Fruit fly (Drosophila melanogaster) whole organism, embryonic: ENCODE data around the gene EMC5.

Source experiments
- Asciz ChIP-seq: fragments of 200-800 bp; sonication (Bioruptor generic); optimal IDR thresholded peaks from 2 replicates; lab custom pipeline; 2017; ENCODE audit warnings: missing biosample characterization, mild to moderate bottlenecking, missing genetic modification characterization, missing genetic modification reagents
- CG11456 ChIP-seq: fragments of 200-800 bp; sonication (Bioruptor generic); IDR thresholded peaks from 3 replicates; pipeline ENCODE4 v1.3.6; 2022; ENCODE audit warnings: missing biosample characterization, missing genetic modification characterization
- CG15601 ChIP-seq: fragments of 200-800 bp; sonication (Bioruptor generic); optimal IDR thresholded peaks from 3 replicates; lab custom pipeline; 2019; ENCODE audit warnings: missing biosample characterization, mild to moderate bottlenecking, missing genetic modification characterization, moderate library complexity
- CG1647 ChIP-seq: fragments of 200-800 bp; sonication (Bioruptor generic); optimal IDR thresholded peaks from 3 replicates; lab custom pipeline; 2016; ENCODE audit warnings: missing biosample characterization, missing genetic modification characterization
- CG17328 ChIP-seq: fragments of 200-800 bp; sonication (Bioruptor generic); IDR thresholded peaks from 2 replicates; pipeline ENCODE4 v1.3.6; 2022; ENCODE audit warnings: missing biosample characterization, missing genetic modification characterization
- CG18476 ChIP-seq: fragments of 200-800 bp; sonication (Bioruptor generic); optimal IDR thresholded peaks from 2 replicates; lab custom pipeline; 2016; ENCODE audit warnings: missing biosample characterization, mild to moderate bottlenecking, missing genetic modification characterization
- CG18599 ChIP-seq: fragments of 200-800 bp; sonication (Bioruptor generic); optimal IDR thresholded peaks from 3 replicates; lab custom pipeline; 2017; ENCODE audit warnings: missing biosample characterization, missing genetic modification characterization, mild to moderate bottlenecking, moderate library complexity, missing genetic modification reagents
- CG2199 ChIP-seq: fragments of 200-800 bp; sonication (Bioruptor generic); IDR thresholded peaks from 3 replicates; pipeline ENCODE4 v1.3.6; 2022; ENCODE audit warnings: missing biosample characterization, missing genetic modification characterization
- CG3065 ChIP-seq: fragments of 200-800 bp; sonication (Bioruptor generic); optimal IDR thresholded peaks from 2 replicates; lab custom pipeline; 2016; ENCODE audit warnings: missing biosample characterization, missing genetic modification characterization
- CG34224 ChIP-seq: fragments of 200-800 bp; sonication (Bioruptor generic); IDR thresholded peaks from 3 replicates; pipeline ENCODE4 v1.3.6; 2022; ENCODE audit warnings: missing biosample characterization, missing genetic modification characterization; ENCODE audit not compliant: partially characterized antibody
- CG3995 ChIP-seq: fragments of 200-800 bp; sonication (Bioruptor generic); optimal IDR thresholded peaks from 3 replicates; lab custom pipeline; 2016; ENCODE audit warnings: missing biosample characterization, missing genetic modification characterization
- CG43689 ChIP-seq: fragments of 200-800 bp; sonication (Bioruptor generic); IDR thresholded peaks from 2 replicates; pipeline ENCODE4 v1.3.6; 2022; ENCODE audit warnings: missing biosample characterization, missing genetic modification characterization
- CG4404 ChIP-seq: fragments of 200-800 bp; sonication (Bioruptor generic); IDR thresholded peaks from 2 replicates; pipeline ENCODE4 v1.3.6; 2022; ENCODE audit warnings: missing biosample characterization, missing genetic modification characterization
- CG7271 ChIP-seq: fragments of 200-800 bp; sonication (Bioruptor generic); optimal IDR thresholded peaks from 2 replicates; lab custom pipeline; 2018; ENCODE audit warnings: missing biosample characterization, mild to moderate bottlenecking, missing genetic modification characterization, moderate library complexity
- CG8089 ChIP-seq: fragments of 200-800 bp; sonication (Bioruptor generic); optimal IDR thresholded peaks from 3 replicates; lab custom pipeline; 2016; ENCODE audit warnings: missing biosample characterization, missing genetic modification characterization
- CG8388 ChIP-seq: fragments of 200-800 bp; sonication (Bioruptor generic); optimal IDR thresholded peaks from 2 replicates; lab custom pipeline; 2019; ENCODE audit warnings: missing biosample characterization, mild to moderate bottlenecking, missing genetic modification characterization, moderate library complexity
- CG9727 ChIP-seq: fragments of 200-800 bp; sonication (Bioruptor generic); optimal IDR thresholded peaks from 3 replicates; lab custom pipeline; 2017; ENCODE audit warnings: missing biosample characterization, mild to moderate bottlenecking, missing genetic modification characterization
- CG9797 ChIP-seq: fragments of 200-800 bp; sonication (Bioruptor generic); optimal IDR thresholded peaks from 3 replicates; lab custom pipeline; 2018; ENCODE audit warnings: missing biosample characterization, mild to moderate bottlenecking, missing genetic modification characterization
- Camta ChIP-seq: fragments of 200-800 bp; sonication (Bioruptor generic); optimal IDR thresholded peaks from 2 replicates; lab custom pipeline; 2016; ENCODE audit warnings: missing biosample characterization, missing genetic modification characterization
- CrebB ChIP-seq: fragments of 200-800 bp; sonication (Bioruptor generic); optimal IDR thresholded peaks from 3 replicates; lab custom pipeline; 2018; ENCODE audit warnings: missing biosample characterization, mild to moderate bottlenecking, missing genetic modification characterization
- Dfd ChIP-seq, 2 experiments: fragments of >200 bp; optimal IDR thresholded peaks; 2 replicates each; lab custom pipeline; 2017; ENCODE audit warnings: missing biosample characterization in 2 of 2, missing genetic modification characterization in 2 of 2
- Dip2 ChIP-seq: fragments of 200-800 bp; sonication (Bioruptor generic); IDR thresholded peaks from 2 replicates; pipeline ENCODE4 v1.3.6; 2022; ENCODE audit warnings: missing biosample characterization, missing genetic modification characterization
- Dip3 ChIP-seq: fragments of 200-800 bp; sonication (Bioruptor generic); optimal IDR thresholded peaks from 3 replicates; lab custom pipeline; 2016; ENCODE audit warnings: missing biosample characterization, missing genetic modification characterization
- GATAe ChIP-seq: fragments of 200-800 bp; sonication (Bioruptor generic); conservative IDR thresholded peaks from 2 replicates; pipeline ENCODE4 v1.3.6; 2022; ENCODE audit warnings: missing biosample characterization, missing genetic modification characterization
- H2.0 ChIP-seq: fragments of 200-800 bp; sonication (Bioruptor generic); IDR thresholded peaks from 2 replicates; pipeline ENCODE4 v1.3.6; 2022; ENCODE audit warnings: missing biosample characterization, missing genetic modification characterization
- Hmx ChIP-seq: fragments of 200-800 bp; sonication (Bioruptor generic); optimal IDR thresholded peaks from 2 replicates; lab custom pipeline; 2016; ENCODE audit warnings: missing biosample characterization, missing genetic modification characterization
- Hr3 ChIP-seq: fragments of 200-800 bp; sonication (Bioruptor generic); optimal IDR thresholded peaks from 3 replicates; lab custom pipeline; 2016; ENCODE audit warnings: missing biosample characterization, missing genetic modification characterization
- Hr39 ChIP-seq: fragments of >200 bp; optimal IDR thresholded peaks from 2 replicates; lab custom pipeline; 2017
- Hsf ChIP-seq: fragments of 200-800 bp; sonication (Bioruptor generic); optimal IDR thresholded peaks from 3 replicates; lab custom pipeline; 2016; ENCODE audit warnings: missing biosample characterization, missing genetic modification characterization
- Kr ChIP-seq: fragments of 200-800 bp; sonication (Bioruptor generic); optimal IDR thresholded peaks from 2 replicates; lab custom pipeline; 2017; ENCODE audit warnings: missing biosample characterization, mild to moderate bottlenecking, missing genetic modification characterization
- Pdp1 ChIP-seq, 2 experiments: fragments of 200-800 bp; sonication (Bioruptor generic); optimal IDR thresholded peaks; 3 replicates each; lab custom pipeline; 2016; ENCODE audit warnings: missing biosample characterization in 2 of 2, missing genetic modification characterization in 2 of 2, mild to moderate bottlenecking in 1 of 2, moderate library complexity in 1 of 2
- amos ChIP-seq: fragments of 200-800 bp; sonication (Bioruptor generic); IDR thresholded peaks from 2 replicates; pipeline ENCODE4 v1.3.6; 2022; ENCODE audit warnings: missing biosample characterization, missing genetic modification characterization; ENCODE audit not compliant: partially characterized antibody
- bowl ChIP-seq: fragments of 200-800 bp; sonication (Bioruptor generic); IDR thresholded peaks from 2 replicates; pipeline ENCODE4 v1.3.6; 2022; ENCODE audit warnings: missing biosample characterization, missing genetic modification characterization
- btn ChIP-seq: fragments of 200-800 bp; sonication (Bioruptor generic); optimal IDR thresholded peaks from 2 replicates; lab custom pipeline; 2016; ENCODE audit warnings: missing biosample characterization, missing genetic modification characterization
- cad ChIP-seq: fragments of >200 bp; optimal IDR thresholded peaks from 2 replicates; lab custom pipeline; 2017; ENCODE audit warnings: missing biosample characterization, missing genetic modification characterization
- caup ChIP-seq: fragments of 200-800 bp; sonication (Bioruptor generic); optimal IDR thresholded peaks from 3 replicates; lab custom pipeline; 2017; ENCODE audit warnings: missing biosample characterization, mild to moderate bottlenecking, missing genetic modification characterization, moderate library complexity; ENCODE audit not compliant: severe bottlenecking
- chinmo ChIP-seq: fragments of 200-800 bp; sonication (Bioruptor generic); IDR thresholded peaks from 4 replicates; pipeline ENCODE4 v1.3.6; 2022; ENCODE audit warnings: missing biosample characterization, missing genetic modification characterization; ENCODE audit not compliant: partially characterized antibody
- cwo ChIP-seq: fragments of 200-800 bp; sonication (Bioruptor generic); optimal IDR thresholded peaks from 3 replicates; lab custom pipeline; 2017; ENCODE audit warnings: missing biosample characterization, missing genetic modification characterization, mild to moderate bottlenecking, moderate library complexity, missing genetic modification reagents
- ems ChIP-seq: fragments of 200-800 bp; sonication (Bioruptor generic); optimal IDR thresholded peaks from 3 replicates; lab custom pipeline; 2016; ENCODE audit warnings: missing biosample characterization, missing genetic modification characterization
- fru ChIP-seq: fragments of >200 bp; optimal IDR thresholded peaks from 2 replicates; lab custom pipeline; 2017
- grn ChIP-seq: fragments of 200-800 bp; sonication (Bioruptor generic); optimal IDR thresholded peaks from 3 replicates; lab custom pipeline; 2017; ENCODE audit warnings: missing biosample characterization, missing genetic modification characterization
- jigr1 ChIP-seq: fragments of 200-800 bp; sonication (Bioruptor generic); IDR thresholded peaks from 3 replicates; pipeline ENCODE4 v1.3.6; 2022; ENCODE audit warnings: missing biosample characterization, missing genetic modification characterization
- kni ChIP-seq: fragments of 200-800 bp; sonication (Bioruptor generic); optimal IDR thresholded peaks from 3 replicates; lab custom pipeline; 2017; ENCODE audit warnings: mild to moderate bottlenecking, missing biosample characterization, missing genetic modification reagents, missing genetic modification characterization
- lmd ChIP-seq: fragments of 200-800 bp; sonication (Bioruptor generic); IDR thresholded peaks from 2 replicates; pipeline ENCODE4 v1.3.6; 2022; ENCODE audit warnings: missing biosample characterization, missing genetic modification characterization
- mld ChIP-seq: fragments of 200-800 bp; sonication (Bioruptor generic); IDR thresholded peaks from 3 replicates; pipeline ENCODE4 v1.3.6; 2022; ENCODE audit warnings: missing biosample characterization, missing genetic modification characterization; ENCODE audit not compliant: partially characterized antibody
- nom ChIP-seq: fragments of 200-800 bp; sonication (Bioruptor generic); optimal IDR thresholded peaks from 2 replicates; lab custom pipeline; 2017; ENCODE audit warnings: missing biosample characterization, missing genetic modification characterization, mild to moderate bottlenecking, moderate library complexity, missing genetic modification reagents
- pho ChIP-seq: fragments of 200-800 bp; sonication (Bioruptor generic); optimal IDR thresholded peaks from 2 replicates; lab custom pipeline; 2016; ENCODE audit warnings: missing biosample characterization, missing genetic modification characterization
- scrt ChIP-seq: fragments of 200-800 bp; sonication (Bioruptor generic); optimal IDR thresholded peaks from 2 replicates; lab custom pipeline; 2018; ENCODE audit warnings: missing biosample characterization, mild to moderate bottlenecking, missing genetic modification characterization, moderate library complexity
- tx ChIP-seq: fragments of 200-800 bp; sonication (Bioruptor generic); optimal IDR thresholded peaks from 2 replicates; lab custom pipeline; 2016; ENCODE audit warnings: missing biosample characterization, missing genetic modification characterization
- zfh1 ChIP-seq: fragments of 200-800 bp; sonication (Bioruptor generic); IDR thresholded peaks from 3 replicates; pipeline ENCODE4 v1.3.6; 2022; ENCODE audit warnings: missing biosample characterization, missing genetic modification characterization

Gene EMC5

dm6 chr2L:19011895-19012645, 24.6 kb downstream of the EMC5 start (continued):
- TF ChIP-seq CG9727 (GFP tag; lab: Kevin White, UChicago) (peak; percentile 82), btn (GFP tag; lab: Kevin White, UChicago) (peak; percentile 15), Pdp1 (GFP tag; optimal IDR thresholded peaks at IDR 0.05; lab: Kevin White, UChicago) (peak; percentile 77), CG7271 (tag; lab: Kevin White, UChicago) (no peak), CG8388 (GFP tag; lab: Kevin White, UChicago) (peak; percentile 59), Camta (peak; percentile 67), cwo (GFP tag; lab: Kevin White, UChicago) (peak; percentile 87), mld (GFP tag; lab: Robert Waterston, UW) (no peak), fru (no peak), GATAe (0 out of 2 replicates have a peak, but pooled peaks have one; percentile 15), Asciz (GFP tag; lab: Kevin White, UChicago) (peak; percentile 59), nom (GFP tag; lab: Kevin White, UChicago) (no peak), CG17328 (GFP tag; lab: Robert Waterston, UW) (peak; percentile 75), H2.0 (GFP tag; lab: Robert Waterston, UW) (peak; percentile 81), chinmo (GFP tag; lab: Robert Waterston, UW) (no peak), kni (no peak), CG15601 (tag; lab: Kevin White, UChicago) (peak; percentile 69), CG3995 (GFP tag; lab: Kevin White, UChicago) (no peak), CG9797 (GFP tag; lab: Kevin White, UChicago) (no peak), CG4404 (GFP tag; lab: Robert Waterston, UW) (peak; percentile 76), Dip3 (GFP tag; lab: Kevin White, UChicago) (peak; percentile 82), lmd (GFP tag; lab: Robert Waterston, UW) (peak; percentile 88), scrt (GFP tag; lab: Kevin White, UChicago) (peak; percentile 81), pho (peak; percentile 80), Hr3 (GFP tag; lab: Kevin White, UChicago) (peak; percentile 77), CrebB (tag; lab: Kevin White, UChicago) (peak; percentile 73), Dip2 (GFP tag; lab: Robert Waterston, UW) (no peak), caup (GFP tag; lab: Kevin White, UChicago) (peak; percentile 82), bowl (peak; percentile 63; the same call in 1 of the 2 replicates), tx (GFP tag; lab: Kevin White, UChicago) (peak; percentile 73), CG18476 (GFP tag; lab: Kevin White, UChicago) (peak; percentile 73), jigr1 (GFP tag; lab: Robert Waterston, UW) (peak; percentile 68; the same call in 2 of the 3 replicates), ems (GFP tag; lab: Kevin White, UChicago) (peak; percentile 77), CG1647 (peak; percentile 66), Hsf (GFP tag; lab: Kevin White, UChicago) (peak; percentile 78), CG34224 (GFP tag; lab: Robert Waterston, UW) (no peak), CG18599 (GFP tag; lab: Kevin White, UChicago) (peak; percentile 96), cad (no peak), CG2199 (GFP tag; lab: Robert Waterston, UW) (0 out of 3 replicates have a peak, but pooled peaks have one; percentile 52), CG11456 (GFP tag; lab: Robert Waterston, UW) (peak; percentile 85), amos (no peak), zfh1 (peak; percentile 84), Hr39 (lab: Kevin White, UChicago) (no peak), CG43689 (GFP tag; lab: Robert Waterston, UW) (peak; percentile 67), Kr (GFP tag; lab: Kevin White, UChicago) (no peak), Hmx (GFP tag; lab: Kevin White, UChicago) (peak; percentile 16), Dfd (GFP tag; optimal IDR thresholded peaks at IDR 0.05; lab: Kevin White, UChicago) (no peak), CG8089 (peak; percentile 49), grn (peak; percentile 7), CG3065 (GFP tag; lab: Kevin White, UChicago) (no peak)
